Worm (Caenorhabditis elegans): ENCODE results near the gene K03B4.9.

- TF ChIP-seq nhr-237 (tag; optimal IDR thresholded peaks at IDR 0.05) (no peak), unc-130 (GFP tag; optimal IDR thresholded peaks at IDR 0.05) (no peak), nhr-77 (tag; optimal IDR thresholded peaks at IDR 0.05) (no peak), ama-1 (optimal IDR thresholded peaks at IDR 0.05) (no peak), F49E8.2 (tag; optimal IDR thresholded peaks at IDR 0.05; ENCODE audit: borderline replicate concordance) (no peak), mep-1 (tag; optimal IDR thresholded peaks at IDR 0.05) (peak; percentile 23), lin-39 (tag; optimal IDR thresholded peaks at IDR 0.05) (no peak), vab-7 (GFP tag; IDR thresholded peaks at IDR 0.05) (no peak), attf-4 (tag; optimal IDR thresholded peaks at IDR 0.05) (no peak), php-3 (GFP tag; IDR thresholded peaks at IDR 0.05) (no peak), nhr-76 (tag; optimal IDR thresholded peaks at IDR 0.05) (no peak), hmg-1.1 (GFP tag; IDR thresholded peaks at IDR 0.05) (no peak)
Observed at ce11 chrV:4640501-4641150, 31.8 kb downstream of the K03B4.9 start.
